Fruit fly (Drosophila melanogaster): ENCODE data around the gene CG6527.

CG6527 gene

DNA sequence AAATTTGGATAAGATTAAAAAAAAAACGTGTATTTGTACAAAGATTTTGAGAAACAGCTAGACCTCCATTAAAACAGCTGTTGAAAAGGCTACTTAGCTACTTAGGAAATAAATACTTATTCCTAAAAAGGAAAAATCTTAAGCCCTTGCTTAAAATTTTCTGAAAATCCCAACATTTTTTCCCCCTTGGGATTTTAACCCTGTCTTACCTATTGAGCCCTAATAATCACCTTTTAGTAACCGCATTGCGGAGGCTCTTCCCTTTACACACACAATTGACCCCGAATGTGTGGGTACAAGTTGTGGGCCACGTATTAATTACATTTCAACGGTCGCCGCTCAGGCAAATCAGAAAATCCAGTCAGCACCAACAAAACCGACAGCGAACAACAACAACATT is at the start of gene CG6527:
CG6527 (minus strand) TSS at position 101 of the 400 bp plus-strand sequence.
- TF ChIP-seq fd96Ca (GFP tag; IDR thresholded peaks at IDR 0.05) = no peak
- no peak for TF ChIP-seq CG32121 (GFP tag; IDR thresholded peaks at IDR 0.05)
- TF ChIP-seq EcR (GFP tag; optimal IDR thresholded peaks at IDR 0.05) = no peak
- TF ChIP-seq CG13204 (GFP tag; optimal IDR thresholded peaks at IDR 0.05) = no peak
- TF ChIP-seq CG9948 (tag; optimal IDR thresholded peaks at IDR 0.05) = no peak
- TF ChIP-seq CG12605 (GFP tag; IDR thresholded peaks at IDR 0.05) = no peak
- TF ChIP-seq CG14655 (GFP tag; optimal IDR thresholded peaks at IDR 0.05) = no peak
- no peak for TF ChIP-seq Pif1A (GFP tag; optimal IDR thresholded peaks at IDR 0.05)
- TF ChIP-seq CG8159 (tag; optimal IDR thresholded peaks at IDR 0.05) = no peak
- no peak for TF ChIP-seq gl (tag; optimal IDR thresholded peaks at IDR 0.05)
- TF ChIP-seq CG17806 (tag; optimal IDR thresholded peaks at IDR 0.05) = no peak
- TF ChIP-seq CG34367 (tag; optimal IDR thresholded peaks at IDR 0.05) = no peak
- TF ChIP-seq D1 (tag; optimal IDR thresholded peaks at IDR 0.05) = no peak
- TF ChIP-seq CG10348 (GFP tag; IDR thresholded peaks at IDR 0.05) = no peak

DNA sequence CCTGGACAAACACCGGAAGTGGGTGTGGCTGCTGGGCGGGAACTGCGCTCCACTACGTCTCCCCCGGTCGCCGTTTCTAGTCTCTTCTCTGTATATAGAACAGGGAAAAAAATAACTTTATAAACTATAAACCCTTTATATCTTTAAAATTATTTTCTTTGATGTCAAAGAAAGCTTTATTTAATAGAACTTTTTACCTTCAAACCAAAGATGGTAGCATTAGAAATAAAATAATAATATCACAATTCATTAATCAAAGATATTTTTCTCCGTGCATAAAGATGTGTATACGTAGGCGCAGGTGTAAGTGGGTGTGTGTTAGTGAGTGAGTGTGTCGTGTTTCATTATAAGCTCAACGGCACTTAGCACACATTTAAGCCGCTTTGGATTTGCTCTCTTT is 40.6 kb upstream of the CG6527 start:
- TF ChIP-seq Ets98B (GFP tag; IDR thresholded peaks at IDR 0.05) (no peak), CG13204 (GFP tag; optimal IDR thresholded peaks at IDR 0.05) (no peak)

DNA sequence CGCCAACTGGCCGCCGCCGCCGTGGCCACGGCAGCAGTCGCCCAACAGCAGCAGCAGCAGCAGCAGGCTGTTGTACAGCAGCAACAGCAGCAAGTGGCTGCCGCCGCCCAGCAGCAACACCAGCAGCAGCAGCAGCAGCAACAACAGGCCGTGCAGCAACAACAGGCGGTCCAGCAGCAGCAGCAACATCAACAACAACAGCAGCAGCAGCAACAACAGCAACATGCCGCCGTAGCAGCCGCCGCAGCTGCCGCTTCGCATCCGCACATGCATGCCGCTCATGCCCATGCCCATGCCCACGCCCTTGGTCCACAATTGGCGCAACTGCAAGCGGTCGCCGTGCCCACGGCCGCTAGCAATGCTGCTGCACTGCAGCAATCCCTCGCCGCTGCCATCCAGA is 26.1 kb upstream of the CG6527 start:
- TF ChIP-seq D1 (tag; optimal IDR thresholded peaks at IDR 0.05) = no peak
- no peak for TF ChIP-seq CG32121 (GFP tag; IDR thresholded peaks at IDR 0.05)
- TF ChIP-seq fd96Ca (GFP tag; IDR thresholded peaks at IDR 0.05) = no peak
- TF ChIP-seq CG34367 (tag; optimal IDR thresholded peaks at IDR 0.05) = no peak

dm6 chr3L:10581688-10582288 is 22.9 kb upstream of the CG6527 start:
- TF ChIP-seq CG4496 (GFP tag; IDR thresholded peaks at IDR 0.05) (no peak), Pif1B (GFP tag; optimal IDR thresholded peaks at IDR 0.05) (no peak)

DNA sequence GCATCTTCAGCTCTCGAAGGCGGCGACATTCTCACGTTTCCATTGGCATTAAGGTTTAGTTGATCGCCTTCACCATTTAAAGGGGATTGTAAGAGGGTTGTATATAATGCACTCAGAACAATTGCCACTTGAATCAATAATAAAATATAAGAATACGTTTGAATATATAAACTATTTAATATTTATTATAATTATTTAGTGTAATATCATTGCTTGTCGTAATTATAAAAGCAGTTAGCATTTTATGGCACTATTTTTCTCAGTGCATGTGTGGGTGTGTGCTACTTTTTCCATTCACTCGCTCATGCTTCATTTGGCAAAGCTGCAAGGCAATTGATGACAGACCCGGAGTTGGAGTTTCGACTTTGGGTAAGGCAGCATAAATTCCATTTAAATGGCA is 3.4 kb upstream of the CG6527 start:
- TF ChIP-seq CG15710 (tag; optimal IDR thresholded peaks at IDR 0.05) = peak; percentile 74
- peak; percentile 62 for TF ChIP-seq CG8159 (tag; optimal IDR thresholded peaks at IDR 0.05)
- TF ChIP-seq CG13204 (GFP tag; optimal IDR thresholded peaks at IDR 0.05) = no peak
- TF ChIP-seq rn (GFP tag; IDR thresholded peaks at IDR 0.05) = peak; percentile 47; the same call in 1 of the 2 replicates
- no peak for TF ChIP-seq CG10348 (GFP tag; IDR thresholded peaks at IDR 0.05)
- TF ChIP-seq D1 (tag; optimal IDR thresholded peaks at IDR 0.05) = peak; percentile 18
- peak; percentile 30; the same call in 1 of the 2 replicates for TF ChIP-seq CG12605 (GFP tag; IDR thresholded peaks at IDR 0.05)
- peak; percentile 60; the same call in 2 of the 3 replicates for TF ChIP-seq fd96Ca (GFP tag; IDR thresholded peaks at IDR 0.05)
- peak; percentile 72 for TF ChIP-seq CG32121 (GFP tag; IDR thresholded peaks at IDR 0.05)
- TF ChIP-seq EcR (GFP tag; optimal IDR thresholded peaks at IDR 0.05) = no peak
- TF ChIP-seq Ets98B (GFP tag; IDR thresholded peaks at IDR 0.05) = peak; percentile 67
- peak; percentile 30 for TF ChIP-seq Pif1A (GFP tag; optimal IDR thresholded peaks at IDR 0.05)
- TF ChIP-seq Snoo (tag; optimal IDR thresholded peaks at IDR 0.05) = no peak
- TF ChIP-seq CG34367 (tag; optimal IDR thresholded peaks at IDR 0.05) = peak; percentile 50
- TF ChIP-seq CG9948 (tag; optimal IDR thresholded peaks at IDR 0.05) = peak; percentile 59
- peak; percentile 66 for TF ChIP-seq CG8301 (tag; optimal IDR thresholded peaks at IDR 0.05)
- TF ChIP-seq gl (tag; optimal IDR thresholded peaks at IDR 0.05) = peak; percentile 22
- TF ChIP-seq Pif1B (GFP tag; optimal IDR thresholded peaks at IDR 0.05) = peak; percentile 20
- TF ChIP-seq CG14655 (GFP tag; optimal IDR thresholded peaks at IDR 0.05) = peak; percentile 63
- TF ChIP-seq CG17806 (tag; optimal IDR thresholded peaks at IDR 0.05) = peak; percentile 73
- peak; percentile 71 for TF ChIP-seq CG4496 (GFP tag; IDR thresholded peaks at IDR 0.05)

dm6 chr3L:10554489-10554888 is 4.4 kb downstream of the CG6527 start:
- TF ChIP-seq CG15710 (tag; optimal IDR thresholded peaks at IDR 0.05) = peak; percentile 90
- TF ChIP-seq rn (GFP tag; IDR thresholded peaks at IDR 0.05) = peak; percentile 50; the same call in 1 of the 2 replicates
- peak; percentile 91 for TF ChIP-seq CG17806 (tag; optimal IDR thresholded peaks at IDR 0.05)
- TF ChIP-seq Snoo (tag; optimal IDR thresholded peaks at IDR 0.05) = peak; percentile 51
- TF ChIP-seq CG12605 (GFP tag; IDR thresholded peaks at IDR 0.05) = peak; percentile 57; the same call in 1 of the 2 replicates
- TF ChIP-seq fd96Ca (GFP tag; IDR thresholded peaks at IDR 0.05) = peak; percentile 67; the same call in 2 of the 3 replicates
- TF ChIP-seq CG9948 (tag; optimal IDR thresholded peaks at IDR 0.05) = peak; percentile 91
- no peak for TF ChIP-seq CG10348 (GFP tag; IDR thresholded peaks at IDR 0.05)
- TF ChIP-seq Ets98B (GFP tag; IDR thresholded peaks at IDR 0.05) = peak; percentile 54
- peak; percentile 89 for TF ChIP-seq CG14655 (GFP tag; optimal IDR thresholded peaks at IDR 0.05)
- peak; percentile 94 for TF ChIP-seq CG8159 (tag; optimal IDR thresholded peaks at IDR 0.05)
- TF ChIP-seq Pif1B (GFP tag; optimal IDR thresholded peaks at IDR 0.05) = peak; percentile 80
- peak; percentile 82 for TF ChIP-seq CG8301 (tag; optimal IDR thresholded peaks at IDR 0.05)
- peak; percentile 76 for TF ChIP-seq Pif1A (GFP tag; optimal IDR thresholded peaks at IDR 0.05)
- TF ChIP-seq gl (tag; optimal IDR thresholded peaks at IDR 0.05) = peak; percentile 82
- TF ChIP-seq CG34367 (tag; optimal IDR thresholded peaks at IDR 0.05) = peak; percentile 83
- no peak for TF ChIP-seq CG32121 (GFP tag; IDR thresholded peaks at IDR 0.05)
- peak; percentile 29 for TF ChIP-seq EcR (GFP tag; optimal IDR thresholded peaks at IDR 0.05)
- peak; percentile 61 for TF ChIP-seq CG13204 (GFP tag; optimal IDR thresholded peaks at IDR 0.05)
- peak; percentile 81 for TF ChIP-seq CG4496 (GFP tag; IDR thresholded peaks at IDR 0.05)
- TF ChIP-seq D1 (tag; optimal IDR thresholded peaks at IDR 0.05) = peak; percentile 64
